Worm (Caenorhabditis elegans): Measurements from ENCODE around the gene col-147.

The col-147 gene

ce11 chrV:9584263-9584662, 48.9 kb downstream of the col-147 start:
- TF ChIP-seq crh-2 (tag; optimal IDR thresholded peaks at IDR 0.05) (peak; percentile 67), sem-4 (tag; optimal IDR thresholded peaks at IDR 0.05) (no peak), lin-39 (tag; optimal IDR thresholded peaks at IDR 0.05) (no peak)

ce11 chrV:9583323-9583644, 49.9 kb downstream of the col-147 start, which contains the start of gene K09G1.1:
K09G1.1 (plus strand) TSS chrV:9583545.
- TF ChIP-seq ZK546.5 (tag; optimal IDR thresholded peaks at IDR 0.05) (no peak), egl-27 (tag; optimal IDR thresholded peaks at IDR 0.05) (no peak), ceh-82 (tag; optimal IDR thresholded peaks at IDR 0.05) (no peak), R02D3.7 (tag; optimal IDR thresholded peaks at IDR 0.05) (no peak), unc-55 (GFP tag; optimal IDR thresholded peaks at IDR 0.05) (no peak)

- TF ChIP-seq mab-5 (tag; optimal IDR thresholded peaks at IDR 0.05) (peak; percentile 16), fos-1 (tag; optimal IDR thresholded peaks at IDR 0.05) (peak; percentile 9), F13H6.1 (tag; optimal IDR thresholded peaks at IDR 0.05) (peak; percentile 53), C34F6.9 (tag; optimal IDR thresholded peaks at IDR 0.05) (peak; percentile 45), nhr-129 (tag; optimal IDR thresholded peaks at IDR 0.05) (peak; percentile 50), sma-3 (GFP tag; optimal IDR thresholded peaks at IDR 0.05) (peak; percentile 41), nhr-12 (tag; optimal IDR thresholded peaks at IDR 0.05) (no peak), blmp-1 (tag; optimal IDR thresholded peaks at IDR 0.05; ENCODE audit: insufficient read depth) (no peak), sma-9 (GFP tag; optimal IDR thresholded peaks at IDR 0.05) (peak; percentile 30), sma-9 (tag; optimal IDR thresholded peaks at IDR 0.05) (no peak), lin-13 (GFP tag; optimal IDR thresholded peaks at IDR 0.05) (peak; percentile 40), nhr-77 (tag; optimal IDR thresholded peaks at IDR 0.05) (no peak), ztf-4 (tag; optimal IDR thresholded peaks at IDR 0.05) (peak; percentile 7), gmeb-1 (tag; optimal IDR thresholded peaks at IDR 0.05) (peak; percentile 60), lsy-2 (tag; optimal IDR thresholded peaks at IDR 0.05) (no peak), lin-11 (tag; optimal IDR thresholded peaks at IDR 0.05) (peak; percentile 64)
Measured at ce11 chrV:9582594-9583322, 50.4 kb downstream of the col-147 start, which contains the start of gene rtfo-1. rtfo-1 (minus strand) TSS chrV:9582644.

All from whole organism, L2 larva.